Worm (Caenorhabditis elegans) whole organism, midembryonic: ENCODE measurements around the gene T16G1.5.

Experiments
- T22C8.4 ChIP-seq: fragments of 200-800 bp; sonication (Bioruptor generic); IDR thresholded peaks from 2 replicates; pipeline ENCODE4 v1.3.6; 2022; ENCODE audit warnings: missing genetic modification characterization, missing compliant biosample characterization
- cog-1 ChIP-seq: sonication (generic microtip); optimal IDR thresholded peaks from 2 replicates; lab custom pipeline; 2016; ENCODE audit warnings: missing genetic modification characterization, missing compliant biosample characterization
- flt-1 ChIP-seq: fragments of 200-800 bp; sonication (Bioruptor generic); IDR thresholded peaks from 2 replicates; pipeline ENCODE4 v1.3.6; 2022; ENCODE audit warnings: missing genetic modification characterization, missing compliant biosample characterization
- klf-2 ChIP-seq: fragments of 200-800 bp; sonication (Bioruptor generic); conservative IDR thresholded peaks from 2 replicates; pipeline ENCODE4 v1.3.6; 2022; ENCODE audit warnings: missing genetic modification reagents, missing genetic modification characterization, missing compliant biosample characterization
- med-1 ChIP-seq: sonication (generic microtip); optimal IDR thresholded peaks from 2 replicates; lab custom pipeline; 2017; ENCODE audit warnings: missing genetic modification characterization, mild to moderate bottlenecking, missing compliant biosample characterization, antibody characterized with exemption, missing genetic modification reagents; ENCODE audit not compliant: insufficient read depth
- ref-1 ChIP-seq: fragments of 200-800 bp; sonication (Bioruptor generic); conservative IDR thresholded peaks from 2 replicates; pipeline ENCODE4 v1.3.6; 2022; ENCODE audit warnings: missing genetic modification reagents, missing genetic modification characterization, missing compliant biosample characterization
- tab-1 ChIP-seq: fragments of 200-800 bp; sonication (Bioruptor generic); IDR thresholded peaks from 2 replicates; pipeline ENCODE4 v1.3.6; 2022; ENCODE audit warnings: missing genetic modification characterization, missing compliant biosample characterization
- ztf-23 ChIP-seq: fragments of 200-800 bp; sonication (Bioruptor generic); IDR thresholded peaks from 2 replicates; pipeline ENCODE4 v1.3.6; 2022; ENCODE audit warnings: missing genetic modification reagents, missing genetic modification characterization, missing compliant biosample characterization
- ztf-29 ChIP-seq: fragments of 200-800 bp; sonication (Bioruptor generic); IDR thresholded peaks from 2 replicates; pipeline ENCODE4 v1.3.6; 2022; ENCODE audit warnings: missing genetic modification reagents, missing genetic modification characterization, missing compliant biosample characterization

The T16G1.5 gene

DNA sequence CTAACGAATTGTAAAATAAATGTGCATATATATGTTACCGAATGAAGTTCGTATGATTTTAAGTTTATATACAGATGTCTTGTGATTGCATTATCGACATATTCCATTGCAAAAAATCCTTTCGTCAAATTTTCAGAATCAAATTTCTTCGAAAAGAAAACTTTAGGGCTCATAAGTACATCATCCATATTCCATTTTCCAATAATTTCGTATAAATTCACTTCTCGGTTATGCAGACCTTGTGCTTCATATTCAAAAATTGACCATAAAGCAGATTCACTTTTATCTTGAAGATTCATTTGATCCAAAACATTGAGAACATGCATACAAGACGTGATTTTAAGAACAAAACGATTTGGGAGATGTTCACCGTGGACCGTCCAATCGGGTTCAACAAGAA lies 4.0 kb upstream of the T16G1.5 start:
- TF ChIP-seq T22C8.4 (GFP tag; lab: Robert Waterston, UW), result no peak
- TF ChIP-seq med-1 (GFP tag; lab: Kevin White, UChicago), result no peak
- no peak for TF ChIP-seq flt-1
- no peak for TF ChIP-seq klf-2
- no peak for TF ChIP-seq tab-1 (GFP tag; lab: Robert Waterston, UW)
- TF ChIP-seq ztf-29 (GFP tag; lab: Robert Waterston, UW), result no peak

DNA sequence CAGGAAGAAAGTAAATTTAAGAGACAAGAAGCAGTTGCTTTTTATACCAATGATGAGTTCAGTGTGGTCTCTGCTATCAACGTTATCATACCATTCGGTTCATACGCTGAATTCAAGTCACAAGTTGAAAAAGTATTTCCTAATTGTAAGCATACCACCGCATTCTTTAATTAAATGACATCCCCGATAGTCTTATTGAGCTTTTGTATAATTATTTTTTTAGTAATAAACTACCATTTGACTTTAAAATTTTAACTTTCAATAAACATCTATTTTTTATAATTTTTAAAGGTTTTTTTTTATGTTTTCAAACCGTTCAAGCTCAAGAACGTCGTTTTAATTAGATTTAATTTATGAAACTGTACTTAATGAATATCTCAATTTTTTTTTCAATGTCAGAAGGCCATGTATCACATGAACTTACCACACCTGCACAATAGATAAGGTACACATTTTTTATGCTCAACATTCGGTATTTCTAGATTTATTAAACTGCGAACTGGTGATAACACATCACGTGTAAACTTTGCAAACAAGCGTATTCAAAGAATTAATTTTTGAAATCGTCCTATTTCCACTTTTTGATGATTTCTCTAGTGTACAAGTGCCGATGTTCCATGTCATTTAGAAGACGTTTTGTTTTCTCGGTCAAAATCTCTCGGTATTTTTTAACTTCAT lies 2.6 kb upstream of the T16G1.5 start, which contains the start of gene T16G1.4:
Gene T16G1.4, minus strand, starts transcription at position 51 of the 678 bp plus-strand sequence.
- TF ChIP-seq ref-1 (GFP tag; lab: Robert Waterston, UW) (no peak), ztf-29 (GFP tag; lab: Robert Waterston, UW) (no peak), ztf-23 (GFP tag; lab: Robert Waterston, UW) (no peak), med-1 (GFP tag; lab: Kevin White, UChicago) (no peak), flt-1 (no peak), tab-1 (GFP tag; lab: Robert Waterston, UW) (no peak), cog-1 (tag; lab: Kevin White, UChicago) (no peak), T22C8.4 (GFP tag; lab: Robert Waterston, UW) (no peak), klf-2 (no peak)

- TF ChIP-seq ref-1 (GFP tag; lab: Robert Waterston, UW) (no peak), ztf-29 (GFP tag; lab: Robert Waterston, UW) (no peak), T22C8.4 (GFP tag; lab: Robert Waterston, UW) (no peak), tab-1 (GFP tag; lab: Robert Waterston, UW) (no peak), med-1 (GFP tag; lab: Kevin White, UChicago) (no peak), klf-2 (no peak)
Observed at ce11 chrV:12937098-12937497, 2.3 kb downstream of the T16G1.5 start, which contains the start of gene T16G1.6. Gene T16G1.6 (minus strand): TSS chrV:12937174.

- no peak for TF ChIP-seq ztf-23 (GFP tag; lab: Robert Waterston, UW)
- TF ChIP-seq T22C8.4 (GFP tag; lab: Robert Waterston, UW), result no peak
- TF ChIP-seq med-1 (GFP tag; lab: Kevin White, UChicago), result no peak
Observed at ce11 chrV:12934976-12935375, 4.4 kb downstream of the T16G1.5 start, which contains the start of gene T16G1.7. Gene T16G1.7 (minus strand): TSS chrV:12935112.

DNA sequence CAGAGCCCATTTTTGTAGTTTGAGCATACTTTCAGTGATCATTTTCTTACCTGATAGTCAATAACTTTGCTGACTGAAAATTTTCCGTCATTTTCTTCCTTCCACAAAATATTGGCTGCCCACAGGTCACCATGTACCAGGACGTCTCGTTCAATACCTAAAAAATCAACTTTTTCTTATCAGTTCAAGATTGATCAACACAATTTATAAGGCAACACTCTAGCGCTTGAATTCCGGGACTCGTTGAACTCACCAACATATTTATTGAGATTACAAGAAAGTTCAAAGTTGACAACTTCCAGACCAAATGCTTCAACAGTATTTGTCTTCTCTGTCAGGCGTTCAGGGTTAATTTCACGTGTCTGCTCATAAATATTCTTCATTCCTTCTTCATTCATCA lies 5.7 kb downstream of the T16G1.5 start:
- TF ChIP-seq ref-1 (GFP tag; lab: Robert Waterston, UW), result no peak
- no peak for TF ChIP-seq med-1 (GFP tag; lab: Kevin White, UChicago)
- TF ChIP-seq flt-1, result no peak
- TF ChIP-seq klf-2, result no peak
- TF ChIP-seq ztf-23 (GFP tag; lab: Robert Waterston, UW), result no peak
- no peak for TF ChIP-seq cog-1 (tag; lab: Kevin White, UChicago)
- no peak for TF ChIP-seq T22C8.4 (GFP tag; lab: Robert Waterston, UW)
- no peak for TF ChIP-seq tab-1 (GFP tag; lab: Robert Waterston, UW)
- TF ChIP-seq ztf-29 (GFP tag; lab: Robert Waterston, UW), result no peak

ce11 chrV:12928929-12929532 lies 10.3 kb downstream of the T16G1.5 start, which contains the start of gene T16G1.2:
Gene T16G1.2 (plus strand): TSS chrV:12929482.
- TF ChIP-seq klf-2, result no peak

ce11 chrV:12924128-12924527 lies 15.2 kb downstream of the T16G1.5 start, which contains the start of gene pqn-67:
Gene pqn-67 (plus strand): TSS chrV:12924428.
- TF ChIP-seq med-1 (GFP tag; lab: Kevin White, UChicago) (no peak), ztf-29 (GFP tag; lab: Robert Waterston, UW) (no peak), tab-1 (GFP tag; lab: Robert Waterston, UW) (no peak)

- TF ChIP-seq tab-1 (GFP tag; lab: Robert Waterston, UW) (no peak), ztf-29 (GFP tag; lab: Robert Waterston, UW) (no peak), med-1 (GFP tag; lab: Kevin White, UChicago) (no peak), T22C8.4 (GFP tag; lab: Robert Waterston, UW) (no peak), cog-1 (tag; lab: Kevin White, UChicago) (no peak), ref-1 (GFP tag; lab: Robert Waterston, UW) (no peak), klf-2 (no peak), flt-1 (no peak), ztf-23 (GFP tag; lab: Robert Waterston, UW) (no peak)
Observed at ce11 chrV:12922308-12922707, 17.0 kb downstream of the T16G1.5 start, which contains the start of gene dhrs-4. Gene dhrs-4 (plus strand): TSS chrV:12922608.

ce11 chrV:12921680-12922079 lies 17.7 kb downstream of the T16G1.5 start:
- TF ChIP-seq med-1 (GFP tag; lab: Kevin White, UChicago) (no peak), T22C8.4 (GFP tag; lab: Robert Waterston, UW) (no peak), cog-1 (tag; lab: Kevin White, UChicago) (no peak), tab-1 (GFP tag; lab: Robert Waterston, UW) (no peak), klf-2 (no peak), ztf-23 (GFP tag; lab: Robert Waterston, UW) (no peak), flt-1 (no peak), ref-1 (GFP tag; lab: Robert Waterston, UW) (no peak), ztf-29 (GFP tag; lab: Robert Waterston, UW) (no peak)

DNA sequence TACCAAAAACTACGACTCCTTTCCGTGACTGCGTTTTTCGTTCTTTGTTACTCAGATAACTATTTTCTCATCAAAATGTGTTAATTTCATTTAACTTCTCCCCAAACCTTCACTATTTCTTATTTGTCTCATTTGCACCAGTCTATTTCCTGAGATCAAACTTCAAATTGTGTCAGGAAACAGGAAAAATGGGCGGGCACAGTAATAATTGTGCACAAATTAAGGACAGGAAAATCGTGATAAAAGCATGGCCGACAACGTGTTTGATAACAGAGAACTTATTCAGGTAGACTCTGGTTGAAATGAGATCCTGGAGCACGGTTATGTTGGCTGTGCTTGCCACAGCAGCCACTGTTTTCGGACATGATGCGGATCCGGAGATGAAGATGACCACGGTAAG lies 19.6 kb downstream of the T16G1.5 start, which contains the start of gene lipl-1:
Gene lipl-1, plus strand, starts transcription at position 282 of the 400 bp plus-strand sequence.
- TF ChIP-seq ztf-29 (GFP tag; lab: Robert Waterston, UW) (no peak), T22C8.4 (GFP tag; lab: Robert Waterston, UW) (no peak), klf-2 (no peak), flt-1 (no peak), tab-1 (GFP tag; lab: Robert Waterston, UW) (no peak), ztf-23 (GFP tag; lab: Robert Waterston, UW) (no peak), ref-1 (GFP tag; lab: Robert Waterston, UW) (no peak), med-1 (GFP tag; lab: Kevin White, UChicago) (no peak), cog-1 (tag; lab: Kevin White, UChicago) (no peak)
